Worm (Caenorhabditis elegans): ENCODE measurements around the gene clc-10.

DNA sequence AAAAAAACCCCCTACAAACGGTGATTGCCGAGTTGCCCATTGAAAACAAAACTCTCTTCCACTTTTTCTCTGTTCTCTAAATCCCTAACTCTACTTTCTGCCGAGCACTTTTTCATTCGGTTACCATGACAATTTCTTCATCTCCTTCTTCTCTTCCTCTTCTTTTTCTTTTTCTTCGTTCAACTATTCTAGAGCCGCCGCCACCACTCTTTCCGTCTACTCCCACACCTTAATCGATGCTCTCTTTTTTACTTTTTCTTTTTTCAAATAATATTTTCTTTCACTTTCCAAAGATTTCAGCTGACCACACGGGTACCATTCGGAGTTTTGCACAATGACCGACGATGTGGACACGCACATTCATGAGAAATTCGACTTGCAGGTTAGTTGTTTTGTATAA lies 10.7 kb downstream of the clc-10 start, which contains the start of gene mapk-15:
- no peak for TF ChIP-seq aly-2 (tag; optimal IDR thresholded peaks at IDR 0.05)
- TF ChIP-seq elt-1 (tag; optimal IDR thresholded peaks at IDR 0.05) = no peak
- no peak for TF ChIP-seq unc-62 (GFP tag; optimal IDR thresholded peaks at IDR 0.05)
- TF ChIP-seq zag-1 (tag; optimal IDR thresholded peaks at IDR 0.05) = no peak
- TF ChIP-seq mdl-1 (tag; optimal IDR thresholded peaks at IDR 0.05) = no peak
- no peak for TF ChIP-seq fkh-10 (GFP tag; optimal IDR thresholded peaks at IDR 0.05)
- no peak for TF ChIP-seq ztf-11 (tag; optimal IDR thresholded peaks at IDR 0.05)
- no peak for TF ChIP-seq nhr-237 (tag; optimal IDR thresholded peaks at IDR 0.05)
- no peak for TF ChIP-seq elt-3 (tag; optimal IDR thresholded peaks at IDR 0.05)
- TF ChIP-seq nhr-12 (tag; optimal IDR thresholded peaks at IDR 0.05) = no peak

Data from whole organism, L3 larva.